Worm (Caenorhabditis elegans): ENCODE results near the gene spig-8.
A peak's percentile ranks its signal among the peaks of the same experiment; 100 is the strongest.
"Not testable (repeated sequence)": the region's sequence is repeated elsewhere in the genome, so short reads cannot be mapped to it uniquely, and the experiment has no call there.

The spig-8 gene

ce11 chrV:7051133-7051765, 3.4 kb upstream of the spig-8 start, which contains the start of the genes tofu-2 and spig-1:
tofu-2 (minus strand) TSS chrV:7051248.
spig-1 (plus strand) TSS chrV:7051715.
- peak; percentile 86 for TF ChIP-seq attf-3 (GFP tag; conservative IDR thresholded peaks at IDR 0.05)
- TF ChIP-seq egl-18 (GFP tag; IDR thresholded peaks at IDR 0.05), result no peak

DNA sequence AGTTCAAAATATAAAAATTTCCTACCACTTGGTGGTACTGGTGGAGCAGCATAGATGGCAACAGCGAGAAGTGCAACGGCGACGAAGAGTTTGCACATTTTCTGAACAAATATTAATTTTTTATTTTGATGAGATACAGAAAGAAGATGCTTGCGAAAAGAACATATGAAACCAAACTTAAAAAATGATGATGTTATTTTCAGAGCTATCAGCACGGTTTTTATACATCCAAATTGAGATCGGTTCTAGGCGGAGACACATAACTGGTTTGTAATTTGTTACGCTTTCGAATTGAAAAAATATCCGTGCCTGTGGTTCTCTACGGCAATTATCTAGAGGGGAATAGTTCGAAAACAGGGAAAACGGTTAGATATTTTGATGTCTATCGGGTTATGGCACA, 1.6 kb upstream of the spig-8 start, which contains the start of gene txt-17:
Gene txt-17, minus strand, starts transcription at position 101 of the 400 bp plus-strand sequence.
- no peak for TF ChIP-seq let-526 (GFP tag; IDR thresholded peaks at IDR 0.05)

- TF ChIP-seq mcd-1 (GFP tag; IDR thresholded peaks at IDR 0.05); snpc-1.3 (tag; optimal IDR thresholded peaks at IDR 0.05; ENCODE audit: insufficient read depth); K12H6.12 (tag; optimal IDR thresholded peaks at IDR 0.05): not testable (repeated sequence)
These were observed 3.1 kb downstream of the spig-8 start, which contains the start of gene Y57E12AL.2 for ce11 chrV:7057795-7058194. Y57E12AL.2 (plus strand) TSS chrV:7058095.

DNA sequence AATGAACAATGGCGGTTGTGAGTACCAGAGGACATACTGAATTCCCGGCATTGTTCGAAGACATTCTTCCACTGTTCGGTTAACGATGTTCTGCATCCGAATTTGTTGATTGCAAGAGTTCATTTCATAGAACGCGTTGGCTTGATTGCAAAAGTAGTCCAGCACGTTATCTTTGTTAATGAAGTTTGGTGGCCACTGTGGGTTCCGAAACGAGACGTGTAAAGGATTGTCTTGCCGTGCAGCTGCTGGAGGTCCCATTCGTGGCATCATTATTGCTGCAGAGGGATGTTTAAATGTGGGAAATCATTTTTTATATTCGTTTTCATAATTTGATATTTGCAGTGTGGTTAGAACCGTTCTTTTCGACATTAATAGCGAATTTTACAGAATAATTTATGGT, 4.7 kb downstream of the spig-8 start, which contains the start of gene mdt-6:
Gene mdt-6, minus strand, starts transcription at position 275 of the 400 bp plus-strand sequence.
- TF ChIP-seq ceh-40 (GFP tag; IDR thresholded peaks at IDR 0.05) (no peak), attf-5 (GFP tag; optimal IDR thresholded peaks at IDR 0.05) (no peak), madf-6 (GFP tag; IDR thresholded peaks at IDR 0.05) (peak; percentile 51; the same call in 1 of the 2 replicates), hsf-1 (GFP tag; IDR thresholded peaks at IDR 0.05) (0 out of 2 replicates have a peak, but pooled peaks have one; percentile 31), B0336.3 (GFP tag; IDR thresholded peaks at IDR 0.05) (peak; percentile 53), lin-54 (GFP tag; optimal IDR thresholded peaks at IDR 0.05) (peak; percentile 18), lin-40 (tag; optimal IDR thresholded peaks at IDR 0.05) (no peak), ztf-26 (tag; optimal IDR thresholded peaks at IDR 0.05) (no peak), lsl-1 (GFP tag; optimal IDR thresholded peaks at IDR 0.05) (no peak), cebp-1 (GFP tag; IDR thresholded peaks at IDR 0.05) (no peak), cebp-1 (tag; optimal IDR thresholded peaks at IDR 0.05) (no peak), ekl-4 (GFP tag; IDR thresholded peaks at IDR 0.05) (peak; percentile 13; the same call in 1 of the 2 replicates)

ce11 chrV:7060396-7060795, 5.7 kb downstream of the spig-8 start, which contains the start of the genes Y57E12AL.6 and Y57E12AL.1:
Y57E12AL.6 (minus strand) TSS chrV:7060470.
Y57E12AL.1 (plus strand) TSS chrV:7060530.
- no peak for TF ChIP-seq hlh-12 (tag; optimal IDR thresholded peaks at IDR 0.05)
- TF ChIP-seq let-526 (GFP tag; IDR thresholded peaks at IDR 0.05), result no peak
- no peak for TF ChIP-seq ceh-27 (GFP tag; optimal IDR thresholded peaks at IDR 0.05)
- no peak for TF ChIP-seq hlh-26 (GFP tag; conservative IDR thresholded peaks at IDR 0.05)
- no peak for TF ChIP-seq nhr-179 (tag; optimal IDR thresholded peaks at IDR 0.05)
- TF ChIP-seq lag-1 (GFP tag; IDR thresholded peaks at IDR 0.05), result no peak
- no peak for TF ChIP-seq hsf-1 (GFP tag; IDR thresholded peaks at IDR 0.05)
- no peak for TF ChIP-seq bed-1 (GFP tag; IDR thresholded peaks at IDR 0.05)
- TF ChIP-seq gei-17 (GFP tag; optimal IDR thresholded peaks at IDR 0.05), result peak; percentile 35
- peak; percentile 58 for TF ChIP-seq snpc-4 (GFP tag; optimal IDR thresholded peaks at IDR 0.05)
- peak; percentile 73 to 83 (median 81) for TF ChIP-seq snpc-4 (tag; optimal IDR thresholded peaks at IDR 0.05)
- TF ChIP-seq aptf-2 (GFP tag; conservative IDR thresholded peaks at IDR 0.05), result no peak
- no peak for TF ChIP-seq ceh-58 (GFP tag; IDR thresholded peaks at IDR 0.05)
- TF ChIP-seq ztf-28 (GFP tag; IDR thresholded peaks at IDR 0.05), result no peak
- no peak for TF ChIP-seq ztf-3 (GFP tag; optimal IDR thresholded peaks at IDR 0.05)
- 0 out of 2 replicates have a peak, but pooled peaks have one; percentile 19 for TF ChIP-seq Y67H2A.10 (GFP tag; conservative IDR thresholded peaks at IDR 0.05)
- 0 out of 2 replicates have a peak, but pooled peaks have one; percentile 15 for TF ChIP-seq zfh-2 (GFP tag; conservative IDR thresholded peaks at IDR 0.05)
- TF ChIP-seq lsy-27 (tag; optimal IDR thresholded peaks at IDR 0.05; ENCODE audit: borderline replicate concordance, insufficient read depth), result no peak
- TF ChIP-seq madf-6 (GFP tag; IDR thresholded peaks at IDR 0.05), result peak; percentile 69
- TF ChIP-seq Y56A3A.18 (GFP tag; IDR thresholded peaks at IDR 0.05), result no peak
- TF ChIP-seq lin-35 (GFP tag; optimal IDR thresholded peaks at IDR 0.05), result peak; percentile 54 to 81 (median 55)
- TF ChIP-seq K11D2.4 (GFP tag; IDR thresholded peaks at IDR 0.05), result peak; percentile 78
- no peak for TF ChIP-seq ztf-22 (GFP tag; optimal IDR thresholded peaks at IDR 0.05)
- no peak for TF ChIP-seq T07F8.4 (tag; optimal IDR thresholded peaks at IDR 0.05)
- TF ChIP-seq ccch-3 (GFP tag; optimal IDR thresholded peaks at IDR 0.05), result no peak

Measured in whole organism, young adult.